Worm (Caenorhabditis elegans) whole organism, young adult: Measurements from ENCODE around the gene Y39A1A.20.
A peak's percentile ranks its signal among the peaks of the same experiment; 100 is the strongest.
"Not testable (repeated sequence)": the region's sequence is repeated elsewhere in the genome, so short reads cannot be mapped to it uniquely, and the experiment has no call there.

Source experiments
- B0261.1 ChIP-seq: sonication (generic microtip); optimal IDR thresholded peaks from 2 replicates; lab custom pipeline; 2016; ENCODE audit warnings: mild to moderate bottlenecking, missing genetic modification characterization, moderate library complexity, missing compliant biosample characterization
- F22D6.2 ChIP-seq: sonication (generic microtip); optimal IDR thresholded peaks from 2 replicates; lab custom pipeline; 2016; ENCODE audit warnings: mild to moderate bottlenecking, missing genetic modification characterization, missing compliant biosample characterization
- F33H1.4 ChIP-seq: fragments of 200-800 bp; sonication (Bioruptor generic); IDR thresholded peaks from 2 replicates; pipeline ENCODE4 v1.3.6; 2022; ENCODE audit warnings: missing genetic modification reagents, missing genetic modification characterization, missing compliant biosample characterization
- F49E8.2 ChIP-seq: sonication (generic microtip); optimal IDR thresholded peaks from 3 replicates; lab custom pipeline; 2017; ENCODE audit warnings: missing genetic modification characterization, mild to moderate bottlenecking, missing compliant biosample characterization, antibody characterized with exemption, moderate library complexity; ENCODE audit not compliant: insufficient read depth
- F57A8.1 ChIP-seq: fragments of 200-800 bp; sonication (Bioruptor generic); optimal IDR thresholded peaks from 2 replicates; lab custom pipeline; 2018; ENCODE audit warnings: mild to moderate bottlenecking, missing genetic modification characterization, moderate library complexity, missing compliant biosample characterization
- F57C9.4 ChIP-seq: sonication (generic microtip); optimal IDR thresholded peaks from 2 replicates; lab custom pipeline; 2017; ENCODE audit warnings: mild to moderate bottlenecking, missing genetic modification characterization, missing compliant biosample characterization
- Y53G8AR.9 ChIP-seq: fragments of 200-800 bp; sonication (Bioruptor generic); conservative IDR thresholded peaks from 2 replicates; pipeline ENCODE4 v1.3.6; 2022; ENCODE audit warnings: missing genetic modification reagents, missing genetic modification characterization, missing compliant biosample characterization
- athp-1 ChIP-seq: sonication (generic microtip); optimal IDR thresholded peaks from 2 replicates; lab custom pipeline; 2017; ENCODE audit warnings: mild to moderate bottlenecking, missing genetic modification characterization, missing compliant biosample characterization
- attf-6 ChIP-seq: fragments of 200-800 bp; sonication (Bioruptor generic); IDR thresholded peaks from 2 replicates; pipeline ENCODE4 v1.3.6; 2022; ENCODE audit warnings: missing genetic modification reagents, missing genetic modification characterization, missing compliant biosample characterization
- cebp-1 ChIP-seq, 2 experiments: fragments of 200-800 bp in 1 of 2; sonication (Bioruptor generic) in 1 of 2; sonication (generic microtip) in 1 of 2; IDR thresholded peaks in 1 of 2; optimal IDR thresholded peaks in 1 of 2; 2 replicates each; pipeline versions ENCODE4 v1.3.6 to Lab custom; 2017 to 2022; ENCODE audit warnings: missing compliant biosample characterization in 2 of 2, missing genetic modification characterization in 2 of 2, mild to moderate bottlenecking in 1 of 2, missing genetic modification reagents in 1 of 2, moderate library complexity in 1 of 2
- cebp-2 ChIP-seq: fragments of 200-800 bp; sonication (Bioruptor generic); IDR thresholded peaks from 2 replicates; pipeline ENCODE4 v1.3.6; 2022; ENCODE audit warnings: missing genetic modification characterization, missing compliant biosample characterization
- ceh-100 ChIP-seq: fragments of 200-800 bp; sonication (Bioruptor generic); IDR thresholded peaks from 2 replicates; pipeline ENCODE4 v1.3.6; 2022; ENCODE audit warnings: missing genetic modification reagents, missing genetic modification characterization, missing compliant biosample characterization
- dox-1 ChIP-seq: fragments of 200-800 bp; sonication (Bioruptor generic); IDR thresholded peaks from 2 replicates; pipeline ENCODE4 v1.3.6; 2022; ENCODE audit warnings: missing genetic modification reagents, missing genetic modification characterization, missing compliant biosample characterization
- dpl-1 ChIP-seq: fragments of 150-350 bp; optimal IDR thresholded peaks from 2 replicates; lab custom pipeline; 2014; ENCODE audit warnings: missing biosample characterization, missing genetic modification reagents, missing genetic modification characterization
- egl-18 ChIP-seq: fragments of 200-800 bp; sonication (Bioruptor generic); IDR thresholded peaks from 2 replicates; pipeline ENCODE4 v1.3.6; 2022; ENCODE audit warnings: missing genetic modification reagents, missing genetic modification characterization, missing compliant biosample characterization
- egrh-3 ChIP-seq: fragments of 200-800 bp; sonication (Bioruptor generic); IDR thresholded peaks from 2 replicates; pipeline ENCODE4 v1.3.6; 2022; ENCODE audit warnings: missing genetic modification reagents, missing genetic modification characterization, missing compliant biosample characterization
- ets-4 ChIP-seq: fragments of 200-800 bp; sonication (Bioruptor generic); optimal IDR thresholded peaks from 2 replicates; lab custom pipeline; 2018; ENCODE audit warnings: mild to moderate bottlenecking, missing genetic modification characterization, missing compliant biosample characterization
- fkh-3 ChIP-seq: sonication (generic microtip); optimal IDR thresholded peaks from 2 replicates; lab custom pipeline; 2016; ENCODE audit warnings: mild to moderate bottlenecking, missing genetic modification characterization, missing compliant biosample characterization
- gei-17 ChIP-seq: fragments of 200-800 bp; sonication (Bioruptor generic); optimal IDR thresholded peaks from 2 replicates; lab custom pipeline; 2018; ENCODE audit warnings: mild to moderate bottlenecking, missing genetic modification characterization, missing compliant biosample characterization
- him-1 ChIP-seq: sonication (generic microtip); optimal IDR thresholded peaks from 2 replicates; lab custom pipeline; 2016; ENCODE audit warnings: missing genotype, missing genetic modification reagents, missing genetic modification characterization, missing compliant biosample characterization
- hlh-26 ChIP-seq: fragments of 200-800 bp; sonication (Bioruptor generic); conservative IDR thresholded peaks from 2 replicates; pipeline ENCODE4 v1.3.6; 2022; ENCODE audit warnings: missing genetic modification reagents, missing genetic modification characterization, missing compliant biosample characterization
- hrde-1 ChIP-seq: sonication (generic microtip); optimal IDR thresholded peaks from 2 replicates; lab custom pipeline; 2016; ENCODE audit warnings: missing genetic modification characterization, mild to moderate bottlenecking, missing compliant biosample characterization, moderate library complexity, missing genotype, missing genetic modification reagents, borderline replicate concordance
- hsf-1 ChIP-seq: fragments of 200-800 bp; sonication (Bioruptor generic); IDR thresholded peaks from 2 replicates; pipeline ENCODE4 v1.3.6; 2022; ENCODE audit warnings: missing genetic modification reagents, missing genetic modification characterization, missing compliant biosample characterization
- let-526 ChIP-seq: fragments of 200-800 bp; sonication (Bioruptor generic); IDR thresholded peaks from 2 replicates; pipeline ENCODE4 v1.3.6; 2022; ENCODE audit warnings: missing genetic modification reagents, missing genetic modification characterization, missing compliant biosample characterization
- lin-54 ChIP-seq: fragments of 200-800 bp; sonication (Bioruptor generic); optimal IDR thresholded peaks from 2 replicates; lab custom pipeline; 2018; ENCODE audit warnings: mild to moderate bottlenecking, missing genetic modification characterization, missing compliant biosample characterization
- madf-6 ChIP-seq: fragments of 200-800 bp; sonication (Bioruptor generic); IDR thresholded peaks from 2 replicates; pipeline ENCODE4 v1.3.6; 2022; ENCODE audit warnings: missing genetic modification reagents, missing genetic modification characterization, missing compliant biosample characterization
- madf-8 ChIP-seq: fragments of 200-800 bp; sonication (Bioruptor generic); conservative IDR thresholded peaks from 2 replicates; pipeline ENCODE4 v1.3.6; 2022; ENCODE audit warnings: missing genetic modification reagents, missing genetic modification characterization, missing compliant biosample characterization
- nfya-1 ChIP-seq: sonication (generic microtip); optimal IDR thresholded peaks from 2 replicates; lab custom pipeline; 2017; ENCODE audit warnings: antibody characterized with exemption, missing compliant biosample characterization, missing genetic modification characterization, borderline replicate concordance; ENCODE audit not compliant: insufficient read depth
- nfyb-1 ChIP-seq: fragments of 200-800 bp; sonication (Bioruptor generic); IDR thresholded peaks from 2 replicates; pipeline ENCODE4 v1.3.6; 2022; ENCODE audit warnings: missing genetic modification reagents, missing genetic modification characterization, missing compliant biosample characterization
- nhr-120 ChIP-seq: fragments of 200-800 bp; sonication (Bioruptor generic); IDR thresholded peaks from 2 replicates; pipeline ENCODE4 v1.3.6; 2022; ENCODE audit warnings: missing genetic modification characterization, missing compliant biosample characterization
- nhr-179 ChIP-seq: sonication (generic microtip); optimal IDR thresholded peaks from 2 replicates; lab custom pipeline; 2016; ENCODE audit warnings: mild to moderate bottlenecking, missing genetic modification characterization, missing compliant biosample characterization
- rcor-1 ChIP-seq: fragments of 200-800 bp; sonication (Bioruptor generic); IDR thresholded peaks from 2 replicates; pipeline ENCODE4 v1.3.6; 2022; ENCODE audit warnings: missing genetic modification reagents, missing genetic modification characterization, missing compliant biosample characterization
- rec-8 ChIP-seq, 2 experiments: sonication (generic microtip); optimal IDR thresholded peaks; 2 replicates each; lab custom pipeline; 2016; ENCODE audit warnings: mild to moderate bottlenecking in 2 of 2, missing genetic modification characterization in 2 of 2, missing genetic modification reagents in 2 of 2, missing genotype in 2 of 2, missing biosample characterization in 1 of 2, missing compliant biosample characterization in 1 of 2, moderate library complexity in 1 of 2
- repo-1 ChIP-seq: sonication (generic microtip); optimal IDR thresholded peaks from 2 replicates; lab custom pipeline; 2017; ENCODE audit warnings: mild to moderate bottlenecking, missing genetic modification characterization, missing compliant biosample characterization
- snpc-4 ChIP-seq, 5 experiments: fragments of 150-350 bp in 1 of 5; sonication (generic microtip) in 4 of 5; optimal IDR thresholded peaks; 2 replicates each; lab custom pipeline; 2014 to 2018; ENCODE audit warnings: missing genetic modification characterization in 5 of 5, missing biosample characterization in 3 of 5, antibody characterized with exemption in 2 of 5, mild to moderate bottlenecking in 2 of 5, missing compliant biosample characterization in 2 of 5, missing genotype in 2 of 5, moderate library complexity in 2 of 5, missing genetic modification reagents in 1 of 5
- unc-130 ChIP-seq: sonication (generic microtip); optimal IDR thresholded peaks from 2 replicates; lab custom pipeline; 2016; ENCODE audit warnings: missing genetic modification reagents, missing genetic modification characterization, missing compliant biosample characterization
- unc-62 ChIP-seq: fragments of 150-350 bp; optimal IDR thresholded peaks from 2 replicates; lab custom pipeline; 2014; ENCODE audit warnings: missing biosample characterization, missing genetic modification reagents, missing genetic modification characterization
- xnd-1 ChIP-seq: sonication (generic microtip); optimal IDR thresholded peaks from 2 replicates; lab custom pipeline; 2016; ENCODE audit warnings: missing genotype, missing genetic modification reagents, missing genetic modification characterization, missing compliant biosample characterization
- zfh-2 ChIP-seq: fragments of 200-800 bp; sonication (Bioruptor generic); conservative IDR thresholded peaks from 2 replicates; pipeline ENCODE4 v1.3.6; 2022; ENCODE audit warnings: missing genetic modification reagents, missing genetic modification characterization, missing compliant biosample characterization
- ztf-26 ChIP-seq: sonication (generic microtip); optimal IDR thresholded peaks from 2 replicates; lab custom pipeline; 2017; ENCODE audit warnings: missing genetic modification characterization, missing compliant biosample characterization
- ztf-3 ChIP-seq: fragments of 200-800 bp; sonication (Bioruptor generic); optimal IDR thresholded peaks from 2 replicates; lab custom pipeline; 2018; ENCODE audit warnings: mild to moderate bottlenecking, missing genetic modification characterization, missing compliant biosample characterization

The Y39A1A.20 gene

ce11 chrIII:10700460-10700859 is at the start of gene Y39A1A.20:
Y39A1A.20 (minus strand) TSS chrIII:10700560.
- TF ChIP-seq nfya-1: no peak
- no peak for TF ChIP-seq F57C9.4 (tag; lab: Kevin White, UChicago)
- TF ChIP-seq, all 124 proteins: peak for 0

ce11 chrIII:10750043-10750442 is 49.7 kb upstream of the Y39A1A.20 start, which contains the start of gene enu-3.6:
enu-3.6 (plus strand) TSS chrIII:10750434.
- peak; percentile 23 for TF ChIP-seq xnd-1 (tag; lab: Kevin White, UChicago)
- TF ChIP-seq attf-6 (GFP tag; lab: Robert Waterston, UW): 0 out of 2 replicates have a peak, but pooled peaks have one; percentile 38
- TF ChIP-seq F49E8.2 (tag; lab: Kevin White, UChicago): peak; percentile 39
- TF ChIP-seq hsf-1 (GFP tag; lab: Robert Waterston, UW): peak; percentile 59
- not testable (repeated sequence) for TF ChIP-seq cebp-1 (GFP tag; IDR thresholded peaks at IDR 0.05; lab: Robert Waterston, UW); snpc-4 (GFP tag; optimal IDR thresholded peaks at IDR 0.05; lab: Kevin White, UChicago)
- TF ChIP-seq cebp-1 (tag; optimal IDR thresholded peaks at IDR 0.05; lab: Kevin White, UChicago): peak; percentile 68
- TF ChIP-seq him-1 (tag; lab: Kevin White, UChicago): peak; percentile 33
- TF ChIP-seq Y53G8AR.9 (GFP tag; lab: Robert Waterston, UW): peak; percentile 28; the same call in 1 of the 2 replicates
- TF ChIP-seq athp-1 (tag; lab: Kevin White, UChicago): peak; percentile 62
- TF ChIP-seq madf-8 (GFP tag; lab: Robert Waterston, UW): 0 out of 2 replicates have a peak, but pooled peaks have one; percentile 24
- TF ChIP-seq madf-6 (GFP tag; lab: Robert Waterston, UW): peak; percentile 62; the same call in 1 of the 2 replicates
- peak in 1 of 4 experiments; percentile 8 for TF ChIP-seq snpc-4 (tag; optimal IDR thresholded peaks at IDR 0.05; lab: Kevin White, UChicago)
- peak; percentile 21 for TF ChIP-seq unc-130 (GFP tag; lab: Kevin White, UChicago)
- 0 out of 2 replicates have a peak, but pooled peaks have one; percentile 44 for TF ChIP-seq cebp-2 (GFP tag; lab: Robert Waterston, UW)
- TF ChIP-seq ceh-100: peak; percentile 40; the same call in 1 of the 2 replicates
- peak; percentile 53 for TF ChIP-seq hrde-1 (tag; lab: Kevin White, UChicago)
- TF ChIP-seq, all 124 proteins: peak for 15; not testable (repeated sequence) for 109

ce11 chrIII:10747620-10748479 is 47.5 kb upstream of the Y39A1A.20 start, which contains the start of the genes ran-1 and dkc-1:
ran-1 (minus strand) TSS chrIII:10747728.
dkc-1 (plus strand) TSS chrIII:10748429.
- TF ChIP-seq egrh-3 (GFP tag; lab: Robert Waterston, UW) (peak; percentile 53), B0261.1 (tag; lab: Kevin White, UChicago) (no peak), F33H1.4 (GFP tag; lab: Robert Waterston, UW) (peak; percentile 84), F22D6.2 (no peak), hlh-26 (GFP tag; lab: Robert Waterston, UW) (no peak), dpl-1 (GFP tag; lab: Kevin White, UChicago) (peak; percentile 95), egl-18 (GFP tag; lab: Robert Waterston, UW) (no peak), unc-62 (no peak), ets-4 (GFP tag; lab: Kevin White, UChicago) (no peak), rec-8 (tag; optimal IDR thresholded peaks at IDR 0.05; lab: Kevin White, UChicago) (no peak), ztf-26 (tag; lab: Kevin White, UChicago) (peak; percentile 38), ztf-3 (GFP tag; lab: Kevin White, UChicago) (no peak), fkh-3 (no peak), nhr-179 (tag; lab: Kevin White, UChicago) (no peak), nhr-120 (no peak), gei-17 (no peak), let-526 (GFP tag; lab: Robert Waterston, UW) (no peak), Y53G8AR.9 (GFP tag; lab: Robert Waterston, UW) (peak; percentile 84), F57A8.1 (GFP tag; lab: Kevin White, UChicago) (no peak), repo-1 (tag; lab: Kevin White, UChicago) (peak; percentile 4), rcor-1 (GFP tag; lab: Robert Waterston, UW) (peak; percentile 81), nfyb-1 (GFP tag; lab: Robert Waterston, UW) (peak; percentile 79; the same call in 1 of the 2 replicates), zfh-2 (no peak), hrde-1 (tag; lab: Kevin White, UChicago) (no peak), dox-1 (peak; percentile 94), lin-54 (GFP tag; lab: Kevin White, UChicago) (peak; percentile 93)
